Worm (Caenorhabditis elegans) whole organism, late embryonic: Measurements from ENCODE around the gene sri-27.

ENCODE experiments used
- ahr-1 ChIP-seq: sonication (generic microtip); optimal IDR thresholded peaks from 2 replicates; lab custom pipeline; 2016; ENCODE audit warnings: missing genetic modification characterization, missing compliant biosample characterization
- ama-1 ChIP-seq: fragments of 150-350 bp; optimal IDR thresholded peaks from 2 replicates; lab custom pipeline; 2014
- che-1 ChIP-seq: sonication (generic microtip); optimal IDR thresholded peaks from 2 replicates; lab custom pipeline; 2016; ENCODE audit warnings: mild to moderate bottlenecking, missing genetic modification characterization, missing compliant biosample characterization
- fkh-10 ChIP-seq: fragments of 150-350 bp; optimal IDR thresholded peaks from 2 replicates; lab custom pipeline; 2014; ENCODE audit warnings: missing biosample characterization, missing genetic modification reagents, missing genetic modification characterization
- npax-4 ChIP-seq: sonication (generic microtip); optimal IDR thresholded peaks from 2 replicates; lab custom pipeline; 2016; ENCODE audit warnings: missing genetic modification characterization, missing compliant biosample characterization
- rnt-1 ChIP-seq: sonication (generic microtip); optimal IDR thresholded peaks from 2 replicates; lab custom pipeline; 2016; ENCODE audit warnings: missing genetic modification characterization, missing compliant biosample characterization
- tbx-2 ChIP-seq: sonication (generic microtip); optimal IDR thresholded peaks from 2 replicates; lab custom pipeline; 2016; ENCODE audit warnings: missing genetic modification characterization, missing compliant biosample characterization

DNA sequence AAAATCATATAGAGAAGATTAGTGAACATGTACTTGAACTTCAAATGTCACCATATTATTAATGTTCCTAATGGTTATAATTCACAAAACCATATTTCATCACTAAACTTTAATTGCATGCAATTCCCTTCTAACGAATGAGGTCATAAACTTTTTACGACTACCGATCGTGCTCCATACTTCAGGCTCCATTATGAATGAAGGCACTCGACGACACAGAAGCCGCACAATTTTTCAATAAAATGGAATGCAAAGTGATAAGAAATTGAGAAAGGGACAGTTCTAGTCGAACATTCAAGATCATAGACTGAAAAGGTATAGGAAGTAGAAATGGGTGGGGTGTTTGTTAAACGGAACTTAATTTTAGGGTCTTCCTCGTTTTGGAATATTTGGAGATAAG, 30.6 kb downstream of the sri-27 start:
- TF ChIP-seq fkh-10 (GFP tag; lab: Kevin White, UChicago) (no peak), ahr-1 (tag; lab: Kevin White, UChicago) (no peak), rnt-1 (no peak), npax-4 (tag; lab: Kevin White, UChicago) (no peak), tbx-2 (no peak), ama-1 (no peak), che-1 (tag; lab: Kevin White, UChicago) (no peak)
